Worm (Caenorhabditis elegans): ENCODE results near the gene nspe-7.

DNA sequence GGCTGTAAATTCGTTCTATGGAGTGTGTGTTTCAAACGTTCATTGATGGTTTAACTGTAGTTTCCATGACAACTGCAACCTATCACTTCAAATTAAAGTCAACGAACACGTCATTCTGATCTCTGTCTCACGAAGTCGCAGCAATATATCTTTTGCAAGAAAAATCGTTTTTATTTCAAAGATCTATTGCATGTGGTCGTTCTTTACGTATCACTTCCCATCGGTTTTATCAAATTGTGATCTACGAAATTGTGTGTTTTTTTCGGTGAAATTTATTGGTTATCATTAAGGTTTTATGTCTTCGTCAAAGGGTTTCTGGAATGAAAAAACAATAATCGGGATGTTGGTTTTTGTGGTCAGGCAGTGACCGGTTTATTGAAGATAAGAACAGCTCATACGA is 4.1 kb upstream of the nspe-7 start:
- no peak for TF ChIP-seq ztf-29 (GFP tag; IDR thresholded peaks at IDR 0.05)
- no peak for TF ChIP-seq cog-1 (tag; optimal IDR thresholded peaks at IDR 0.05)
- TF ChIP-seq ref-1 (GFP tag; conservative IDR thresholded peaks at IDR 0.05), result no peak
- no peak for TF ChIP-seq flt-1 (GFP tag; IDR thresholded peaks at IDR 0.05)
- TF ChIP-seq klf-2 (GFP tag; conservative IDR thresholded peaks at IDR 0.05), result no peak
- no peak for TF ChIP-seq T22C8.4 (GFP tag; IDR thresholded peaks at IDR 0.05)
- TF ChIP-seq tab-1 (GFP tag; IDR thresholded peaks at IDR 0.05), result no peak

All from whole organism, midembryonic.